Worm (Caenorhabditis elegans): Measurements from ENCODE around the gene trx-1.

trx-1 gene

ce11 chrII:7707383-7707782 lies 46.0 kb downstream of the trx-1 start, which contains the start of gene luc-7L:
Gene luc-7L (minus strand): TSS chrII:7707483.
- TF ChIP-seq Y116A8C.19 (tag; optimal IDR thresholded peaks at IDR 0.05; ENCODE audit: borderline replicate concordance) (no peak), efl-3 (GFP tag; optimal IDR thresholded peaks at IDR 0.05) (no peak), lir-3 (tag; optimal IDR thresholded peaks at IDR 0.05; ENCODE audit: poor library complexity) (no peak), fkh-10 (GFP tag; optimal IDR thresholded peaks at IDR 0.05) (no peak), C16A3.4 (tag; optimal IDR thresholded peaks at IDR 0.05) (no peak), tbx-2 (tag; optimal IDR thresholded peaks at IDR 0.05) (no peak), snpc-4 (tag; optimal IDR thresholded peaks at IDR 0.05) (no peak), pqm-1 (tag; optimal IDR thresholded peaks at IDR 0.05) (no peak), aly-2 (tag; optimal IDR thresholded peaks at IDR 0.05) (no peak), nhr-28 (tag; optimal IDR thresholded peaks at IDR 0.05) (no peak), ceh-88 (GFP tag; IDR thresholded peaks at IDR 0.05) (no peak), ceh-90 (tag; optimal IDR thresholded peaks at IDR 0.05) (no peak)

- peak; percentile 17 for TF ChIP-seq elt-2 (tag; optimal IDR thresholded peaks at IDR 0.05)
- no peak for TF ChIP-seq egl-13 (tag; optimal IDR thresholded peaks at IDR 0.05)
- TF ChIP-seq ceh-90 (tag; optimal IDR thresholded peaks at IDR 0.05), result no peak
- no peak for TF ChIP-seq efl-1 (optimal IDR thresholded peaks at IDR 0.05)
- peak in 1 of 2 experiments; percentile 56 for TF ChIP-seq efl-1 (GFP tag; optimal IDR thresholded peaks at IDR 0.05 in 1 of 2)
Observed at ce11 chrII:7705152-7705551, 48.2 kb downstream of the trx-1 start, which contains the start of gene B0495.7. Gene B0495.7 (minus strand): TSS chrII:7705233.

ce11 chrII:7704387-7704786 lies 49.0 kb downstream of the trx-1 start:
- TF ChIP-seq F16B12.6 (tag; optimal IDR thresholded peaks at IDR 0.05), result no peak
- no peak for TF ChIP-seq sptf-1 (tag; optimal IDR thresholded peaks at IDR 0.05)
- no peak for TF ChIP-seq nhr-77 (tag; optimal IDR thresholded peaks at IDR 0.05)
- no peak for TF ChIP-seq C34B4.2 (tag; optimal IDR thresholded peaks at IDR 0.05)
- no peak for TF ChIP-seq nhr-85 (tag)
- TF ChIP-seq lin-15B (tag; optimal IDR thresholded peaks at IDR 0.05), result no peak
- no peak for TF ChIP-seq lir-3 (tag; optimal IDR thresholded peaks at IDR 0.05; ENCODE audit: poor library complexity)
- TF ChIP-seq lsy-2 (tag; optimal IDR thresholded peaks at IDR 0.05), result no peak
- no peak for TF ChIP-seq ztf-11 (tag; optimal IDR thresholded peaks at IDR 0.05)
- TF ChIP-seq sup-37 (GFP tag; optimal IDR thresholded peaks at IDR 0.05), result no peak
